Worm (Caenorhabditis elegans) whole organism, L1 larva: Measurements from ENCODE around the gene C33G3.6.

Experiments used
- ceh-82 ChIP-seq, 3 experiments: fragments of 150-350 bp in 1 of 3; sonication (generic microtip) in 2 of 3; optimal IDR thresholded peaks; 2 replicates each; lab custom pipeline; 2014 to 2017; ENCODE audit warnings: missing biosample characterization in 3 of 3, missing genetic modification characterization in 3 of 3
- elt-2 ChIP-seq: sonication (generic microtip); optimal IDR thresholded peaks from 2 replicates; lab custom pipeline; 2016; ENCODE audit warnings: missing genetic modification characterization, mild to moderate bottlenecking, inconsistent platforms, missing compliant biosample characterization, missing genetic modification reagents
- lin-39 ChIP-seq: fragments of 150-350 bp; optimal IDR thresholded peaks from 2 replicates; lab custom pipeline; 2014; ENCODE audit warnings: missing biosample characterization, missing genetic modification reagents, missing genetic modification characterization
- lir-3 ChIP-seq: sonication (generic microtip); optimal IDR thresholded peaks from 2 replicates; lab custom pipeline; 2016; ENCODE audit warnings: mild to moderate bottlenecking, missing genetic modification characterization, moderate library complexity, missing compliant biosample characterization; ENCODE audit not compliant: poor library complexity
- nhr-84 ChIP-seq: sonication (generic microtip); optimal IDR thresholded peaks from 2 replicates; lab custom pipeline; 2017; ENCODE audit warnings: missing biosample characterization, missing genetic modification characterization
- snpc-4 ChIP-seq: fragments of 150-350 bp; optimal IDR thresholded peaks from 2 replicates; lab custom pipeline; 2014; ENCODE audit warnings: missing biosample characterization, missing genetic modification characterization
- unc-98 ChIP-seq: fragments of 200-800 bp; sonication (Bioruptor generic); IDR thresholded peaks from 2 replicates; pipeline ENCODE4 v1.3.6; 2022; ENCODE audit warnings: missing genetic modification characterization, missing compliant biosample characterization
- ztf-11 ChIP-seq, 2 experiments: sonication (generic microtip); optimal IDR thresholded peaks; 2 replicates each; lab custom pipeline; 2016 to 2017; ENCODE audit warnings: missing genetic modification characterization in 2 of 2, missing biosample characterization in 1 of 2, missing compliant biosample characterization in 1 of 2

- TF ChIP-seq ztf-11 (tag; optimal IDR thresholded peaks at IDR 0.05; lab: Kevin White, UChicago) (no peak), nhr-84 (tag; lab: Kevin White, UChicago) (no peak), elt-2 (tag; lab: Kevin White, UChicago) (no peak), lin-39 (no peak), unc-98 (GFP tag; lab: Robert Waterston, UW) (no peak), snpc-4 (tag; lab: Kevin White, UChicago) (no peak), lir-3 (tag; lab: Kevin White, UChicago) (no peak), ceh-82 (tag; optimal IDR thresholded peaks at IDR 0.05; lab: Kevin White, UChicago) (no peak)
These were observed 47.3 kb upstream of the C33G3.6 start for ce11 chrX:14131476-14131875.
